Worm (Caenorhabditis elegans): Measurements from ENCODE around the gene W02A2.5.

Gene W02A2.5

ce11 chrIV:13342555-13342954, at the start of gene W02A2.5:
Gene W02A2.5, plus strand, starts transcription at chrIV:13342855.
- TF ChIP-seq ahr-1 (tag; optimal IDR thresholded peaks at IDR 0.05) (no peak), pha-2 (tag; optimal IDR thresholded peaks at IDR 0.05) (no peak)

DNA sequence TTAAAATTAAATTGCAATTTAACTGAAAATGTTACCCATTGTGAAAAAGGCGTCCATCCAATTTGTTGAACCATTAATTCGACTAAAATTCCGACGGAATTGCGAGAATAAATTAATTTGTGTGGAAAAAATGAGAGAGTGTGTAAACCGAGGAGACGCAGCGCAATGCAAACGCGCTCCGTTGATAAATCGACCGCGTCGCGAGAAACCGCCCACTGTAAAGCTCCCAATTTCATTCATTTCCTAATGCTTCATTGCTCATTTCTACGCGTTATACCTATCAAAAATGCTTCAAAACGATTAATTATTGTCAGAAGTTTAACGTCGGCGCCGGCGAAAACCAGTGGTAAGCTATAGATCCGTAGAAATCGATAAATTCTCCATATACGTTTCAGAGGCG, 44.9 kb upstream of the W02A2.5 start, which contains the start of the genes Y67H2A.2 and micu-1:
Gene Y67H2A.2 (minus strand): TSS at position 74 of the 400 bp plus-strand sequence.
Gene micu-1 (plus strand): TSS at position 181 of the 400 bp plus-strand sequence.
- TF ChIP-seq rnt-1 (tag; optimal IDR thresholded peaks at IDR 0.05) (peak; percentile 15), nhr-232 (tag; optimal IDR thresholded peaks at IDR 0.05) (no peak), ceh-30 (tag; optimal IDR thresholded peaks at IDR 0.05) (no peak), pha-4 (tag; optimal IDR thresholded peaks at IDR 0.05) (no peak), T23F11.4 (GFP tag; optimal IDR thresholded peaks at IDR 0.05) (no peak), eyg-1 (tag; optimal IDR thresholded peaks at IDR 0.05) (no peak), ets-4 (tag; optimal IDR thresholded peaks at IDR 0.05) (no peak), unc-42 (tag; optimal IDR thresholded peaks at IDR 0.05) (peak; percentile 100), zip-5 (tag; optimal IDR thresholded peaks at IDR 0.05) (no peak), ama-1 (optimal IDR thresholded peaks at IDR 0.05) (no peak), K09A11.1 (tag; optimal IDR thresholded peaks at IDR 0.05; ENCODE audit: insufficient read depth) (peak; percentile 7), pqm-1 (tag; optimal IDR thresholded peaks at IDR 0.05) (no peak), ceh-6 (GFP tag; optimal IDR thresholded peaks at IDR 0.05) (no peak), unc-55 (GFP tag; optimal IDR thresholded peaks at IDR 0.05) (peak; percentile 63), mec-3 (tag; optimal IDR thresholded peaks at IDR 0.05; ENCODE audit: borderline replicate concordance) (no peak), ref-2 (tag; optimal IDR thresholded peaks at IDR 0.05) (peak; percentile 6), unc-86 (tag; optimal IDR thresholded peaks at IDR 0.05) (peak; percentile 39), Y22D7AL.16 (tag; optimal IDR thresholded peaks at IDR 0.05) (no peak), ceh-9 (tag; optimal IDR thresholded peaks at IDR 0.05) (no peak), C38D4.7 (GFP tag; optimal IDR thresholded peaks at IDR 0.05) (no peak), ceh-48 (tag; optimal IDR thresholded peaks at IDR 0.05) (peak; percentile 33), lim-6 (tag; optimal IDR thresholded peaks at IDR 0.05) (no peak), hlh-13 (GFP tag; optimal IDR thresholded peaks at IDR 0.05) (no peak), dve-1 (tag; optimal IDR thresholded peaks at IDR 0.05) (no peak), ahr-1 (tag; optimal IDR thresholded peaks at IDR 0.05) (no peak), ttx-3 (tag; optimal IDR thresholded peaks at IDR 0.05) (no peak), F13H6.1 (tag; optimal IDR thresholded peaks at IDR 0.05) (no peak), ceh-14 (tag; optimal IDR thresholded peaks at IDR 0.05) (peak; percentile 78), tbx-7 (tag; optimal IDR thresholded peaks at IDR 0.05) (no peak), ceh-19 (GFP tag; optimal IDR thresholded peaks at IDR 0.05) (no peak), pag-3 (tag; optimal IDR thresholded peaks at IDR 0.05; ENCODE audit: borderline replicate concordance) (no peak), sox-4 (tag; optimal IDR thresholded peaks at IDR 0.05) (no peak), ztf-16 (tag; optimal IDR thresholded peaks at IDR 0.05) (peak; percentile 15), nfya-1 (tag; optimal IDR thresholded peaks at IDR 0.05) (peak; percentile 69), che-1 (tag; optimal IDR thresholded peaks at IDR 0.05) (no peak), K02D7.2 (tag; optimal IDR thresholded peaks at IDR 0.05) (no peak), lin-11 (tag; optimal IDR thresholded peaks at IDR 0.05) (no peak), hlh-8 (tag; optimal IDR thresholded peaks at IDR 0.05) (no peak), ceh-22 (tag; optimal IDR thresholded peaks at IDR 0.05) (no peak), ceh-31 (tag; optimal IDR thresholded peaks at IDR 0.05) (peak; percentile 51), hlh-6 (tag; optimal IDR thresholded peaks at IDR 0.05) (no peak), pha-2 (tag; optimal IDR thresholded peaks at IDR 0.05) (no peak), elt-2 (tag; optimal IDR thresholded peaks at IDR 0.05) (peak; percentile 59), elt-4 (tag; optimal IDR thresholded peaks at IDR 0.05) (no peak), ceh-18 (tag; optimal IDR thresholded peaks at IDR 0.05) (peak; percentile 60), ceh-34 (tag; optimal IDR thresholded peaks at IDR 0.05) (peak; percentile 28)

All from whole organism, late embryonic.